Worm (Caenorhabditis elegans) whole organism, L4/young adult: ENCODE data around the gene cec-7.

Experiments
- W03F9.2 ChIP-seq: fragments of 150-350 bp; optimal IDR thresholded peaks from 2 replicates; lab custom pipeline; 2014; ENCODE audit warnings: missing biosample characterization, missing genetic modification characterization
- dao-5 ChIP-seq: sonication (generic microtip); optimal IDR thresholded peaks from 2 replicates; lab custom pipeline; 2016; ENCODE audit warnings: missing genotype, missing genetic modification characterization, moderate library complexity, missing compliant biosample characterization
- him-1 ChIP-seq: sonication (generic microtip); optimal IDR thresholded peaks from 2 replicates; lab custom pipeline; 2016; ENCODE audit warnings: missing genotype, missing genetic modification reagents, missing genetic modification characterization, missing compliant biosample characterization

DNA sequence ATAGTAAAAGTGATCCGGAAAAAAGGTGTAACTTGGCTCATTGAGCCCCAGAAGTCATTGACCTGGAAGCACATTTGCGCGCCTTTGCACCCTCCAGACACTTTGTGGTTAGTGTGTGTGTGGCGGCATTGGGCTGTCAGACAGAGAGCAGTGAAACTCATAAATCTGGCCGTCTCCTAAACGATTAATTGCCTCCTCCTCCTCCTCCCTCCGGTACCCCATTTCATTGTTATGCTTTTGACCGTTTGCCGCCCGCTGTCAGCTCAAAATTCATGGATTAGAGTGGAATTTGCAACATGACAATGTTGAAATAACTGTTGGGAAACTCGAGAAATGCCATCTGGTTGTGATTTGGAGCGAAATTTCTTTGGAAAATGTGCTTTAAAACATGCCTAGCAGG, 26.7 kb upstream of the cec-7 start:
- no peak for TF ChIP-seq him-1 (tag; lab: Kevin White, UChicago)
- no peak for TF ChIP-seq dao-5 (tag; lab: Kevin White, UChicago)
- TF ChIP-seq W03F9.2 (tag; lab: Kevin White, UChicago) = no peak
